Worm (Caenorhabditis elegans): Measurements from ENCODE around the gene mev-1.

Gene mev-1

ce11 chrIII:10305295-10305694, 28.8 kb upstream of the mev-1 start:
- TF ChIP-seq lin-1 (GFP tag; IDR thresholded peaks at IDR 0.05) (0 out of 2 replicates have a peak, but pooled peaks have one; percentile 33), nhr-102 (tag; optimal IDR thresholded peaks at IDR 0.05) (no peak), dmd-6 (GFP tag; IDR thresholded peaks at IDR 0.05) (peak; percentile 21; the same call in 1 of the 2 replicates), php-3 (GFP tag; IDR thresholded peaks at IDR 0.05) (0 out of 2 replicates have a peak, but pooled peaks have one; percentile 39), nhr-28 (tag; optimal IDR thresholded peaks at IDR 0.05) (peak; percentile 34), vab-7 (GFP tag; IDR thresholded peaks at IDR 0.05) (no peak), unc-39 (tag; optimal IDR thresholded peaks at IDR 0.05) (no peak), pqm-1 (tag; optimal IDR thresholded peaks at IDR 0.05) (peak; percentile 58)

- TF ChIP-seq lin-1 (GFP tag; IDR thresholded peaks at IDR 0.05) (no peak), tra-1 (GFP tag; IDR thresholded peaks at IDR 0.05) (no peak), madf-5 (GFP tag; IDR thresholded peaks at IDR 0.05) (no peak), ces-1 (GFP tag; optimal IDR thresholded peaks at IDR 0.05) (no peak), dmd-6 (GFP tag; IDR thresholded peaks at IDR 0.05) (no peak), madf-9 (GFP tag; conservative IDR thresholded peaks at IDR 0.05) (no peak), fos-1 (tag; optimal IDR thresholded peaks at IDR 0.05) (no peak), Y48G9A.11 (GFP tag; IDR thresholded peaks at IDR 0.05) (no peak), nhr-42 (GFP tag; IDR thresholded peaks at IDR 0.05) (no peak)
Measured at ce11 chrIII:10306049-10306448, 28.0 kb upstream of the mev-1 start, which contains the start of gene T07A5.1. TSS of gene T07A5.1 (minus strand) at chrIII:10306197.

DNA sequence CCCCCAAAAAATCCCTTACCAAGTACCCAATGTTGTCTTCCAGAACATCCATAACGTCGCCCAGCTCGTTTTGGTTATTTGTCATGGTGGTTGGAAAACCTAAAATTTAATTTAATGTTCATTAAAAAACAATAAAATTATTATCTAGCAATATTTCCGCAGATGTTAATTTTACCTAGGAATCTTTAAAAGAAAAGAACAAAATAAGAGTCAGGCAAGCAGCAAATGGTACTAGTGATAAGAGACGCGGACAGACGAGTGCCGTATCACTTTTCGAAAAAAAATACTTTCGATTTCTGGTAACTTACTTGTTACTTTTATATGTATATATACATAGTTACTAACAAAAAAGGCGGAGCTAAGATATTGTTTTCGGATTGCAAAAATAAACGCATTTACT, 23.1 kb upstream of the mev-1 start, which contains the start of gene T07A5.7:
TSS of gene T07A5.7 (minus strand) at position 101 of the 400 bp plus-strand sequence.
- no peak for TF ChIP-seq daf-16 (GFP tag; optimal IDR thresholded peaks at IDR 0.05)
- no peak for TF ChIP-seq daf-16 (tag; optimal IDR thresholded peaks at IDR 0.05)
- no peak for TF ChIP-seq F49E8.2 (tag; optimal IDR thresholded peaks at IDR 0.05; ENCODE audit: borderline replicate concordance)
- TF ChIP-seq F26F4.8 (GFP tag; conservative IDR thresholded peaks at IDR 0.05): no peak
- no peak for TF ChIP-seq egl-27 (tag; optimal IDR thresholded peaks at IDR 0.05)
- no peak for TF ChIP-seq dmd-8 (GFP tag; IDR thresholded peaks at IDR 0.05)
- TF ChIP-seq Y105C5A.15 (GFP tag; IDR thresholded peaks at IDR 0.05): no peak
- no peak for TF ChIP-seq tag-97 (GFP tag; IDR thresholded peaks at IDR 0.05)
- no peak for TF ChIP-seq snpc-1.2 (GFP tag; IDR thresholded peaks at IDR 0.05)
- no peak for TF ChIP-seq arid-1 (GFP tag; conservative IDR thresholded peaks at IDR 0.05)
- TF ChIP-seq daf-12 (tag; optimal IDR thresholded peaks at IDR 0.05): no peak
- TF ChIP-seq pha-4 (GFP tag; IDR thresholded peaks at IDR 0.05): no peak
- no peak for TF ChIP-seq pha-4 (tag; optimal IDR thresholded peaks at IDR 0.05)
- no peak for TF ChIP-seq ceh-62 (tag; optimal IDR thresholded peaks at IDR 0.05)
- TF ChIP-seq hmg-1.1 (GFP tag; IDR thresholded peaks at IDR 0.05): no peak
- no peak for TF ChIP-seq lim-7 (GFP tag; IDR thresholded peaks at IDR 0.05)
- no peak for TF ChIP-seq mxl-3 (GFP tag; optimal IDR thresholded peaks at IDR 0.05)
- TF ChIP-seq nhr-77 (tag; optimal IDR thresholded peaks at IDR 0.05): no peak
- no peak for TF ChIP-seq lin-39 (tag; optimal IDR thresholded peaks at IDR 0.05)

ce11 chrIII:10314234-10314633, 19.8 kb upstream of the mev-1 start:
- no peak for TF ChIP-seq ceh-28 (tag; optimal IDR thresholded peaks at IDR 0.05)
- TF ChIP-seq hlh-11 (tag; optimal IDR thresholded peaks at IDR 0.05): no peak
- no peak for TF ChIP-seq daf-8 (GFP tag; IDR thresholded peaks at IDR 0.05)
- TF ChIP-seq lin-15B (tag; optimal IDR thresholded peaks at IDR 0.05): no peak
- no peak for TF ChIP-seq php-3 (GFP tag; IDR thresholded peaks at IDR 0.05)
- peak; percentile 7 for TF ChIP-seq nhr-77 (tag; optimal IDR thresholded peaks at IDR 0.05)
- TF ChIP-seq Y75B8A.6 (GFP tag; IDR thresholded peaks at IDR 0.05): no peak
- TF ChIP-seq nhr-28 (tag; optimal IDR thresholded peaks at IDR 0.05): peak; percentile 21
- no peak for TF ChIP-seq spr-1 (tag; optimal IDR thresholded peaks at IDR 0.05)
- TF ChIP-seq nhr-111 (GFP tag; optimal IDR thresholded peaks at IDR 0.05): no peak
- no peak for TF ChIP-seq Y105C5A.15 (GFP tag; IDR thresholded peaks at IDR 0.05)
- no peak for TF ChIP-seq daf-12 (tag; optimal IDR thresholded peaks at IDR 0.05)
- no peak for TF ChIP-seq zag-1 (tag; optimal IDR thresholded peaks at IDR 0.05)
- no peak for TF ChIP-seq lsy-2 (tag; optimal IDR thresholded peaks at IDR 0.05)
- TF ChIP-seq dmd-6 (GFP tag; IDR thresholded peaks at IDR 0.05): no peak
- TF ChIP-seq lin-38 (GFP tag; IDR thresholded peaks at IDR 0.05): no peak
- TF ChIP-seq hlh-30 (tag; optimal IDR thresholded peaks at IDR 0.05; ENCODE audit: insufficient read depth): no peak
- peak; percentile 1 for TF ChIP-seq dve-1 (tag; optimal IDR thresholded peaks at IDR 0.05; ENCODE audit: insufficient read depth)
- no peak for TF ChIP-seq ZK337.2 (GFP tag; IDR thresholded peaks at IDR 0.05)
- TF ChIP-seq cey-2 (tag; optimal IDR thresholded peaks at IDR 0.05; ENCODE audit: borderline replicate concordance, insufficient read depth): no peak

Measured in whole organism, L4 larva.